Fruit fly (Drosophila melanogaster) S2 (cell line): ENCODE measurements around the gene mRpL4.

Experiments
- CG8478 ChIP-seq: fragments of >200 bp; optimal IDR thresholded peaks from 2 replicates; lab custom pipeline; 2018
- CTCF ChIP-seq, 2 experiments: fragments of >200 bp; optimal IDR thresholded peaks; 2 replicates each; lab custom pipeline; 2018

dm6 chr2L:16317777-16318610, 10.9 kb downstream of the mRpL4 start:
- no peak for TF ChIP-seq CG8478 (lab: Kevin White, UChicago)
- TF ChIP-seq CTCF (optimal IDR thresholded peaks at IDR 0.05; lab: Kevin White, UChicago) = no peak
